Worm (Caenorhabditis elegans): Measurements from ENCODE around the gene nspb-2.

Gene nspb-2

DNA sequence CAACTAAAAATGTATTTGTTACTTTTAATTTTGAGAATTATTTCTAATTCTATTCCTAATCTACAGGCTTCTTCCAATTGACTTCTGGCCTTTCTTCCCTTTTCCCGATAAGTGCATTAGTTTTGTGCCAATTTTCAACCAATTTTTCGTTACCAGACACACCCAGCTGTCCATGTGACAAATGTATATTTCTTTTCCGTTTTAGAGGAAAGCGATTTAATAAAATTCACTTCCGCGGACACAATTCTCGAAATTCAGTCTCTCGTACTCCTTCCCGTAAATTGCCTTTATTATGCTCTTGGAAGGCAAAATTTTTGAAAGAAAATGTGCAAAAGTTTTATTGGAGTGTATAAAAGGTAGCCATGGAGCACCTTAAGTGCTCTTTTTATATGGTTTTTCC, 48.5 kb upstream of the nspb-2 start (continued):
- no peak for TF ChIP-seq C04F5.9 (tag; optimal IDR thresholded peaks at IDR 0.05)

DNA sequence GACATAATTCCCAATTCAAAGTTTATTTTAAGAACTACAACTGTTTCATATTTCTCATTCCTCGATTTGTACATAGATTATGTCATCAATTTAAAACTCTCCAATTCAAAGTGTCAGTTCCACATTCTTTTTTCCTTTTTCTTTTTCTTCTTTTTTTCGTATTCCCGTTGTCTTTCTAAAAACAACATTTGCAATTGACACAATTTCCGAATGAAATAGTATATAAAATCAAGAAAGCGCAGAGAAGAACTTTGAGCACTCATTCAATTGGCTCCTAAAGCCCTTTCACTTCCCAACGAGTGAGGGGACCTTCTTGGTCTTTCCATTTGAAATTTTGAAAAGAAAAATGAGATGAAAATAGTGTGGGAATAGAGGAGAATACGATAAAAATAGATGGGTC, 44.1 kb upstream of the nspb-2 start:
- TF ChIP-seq hpl-2 (GFP tag; optimal IDR thresholded peaks at IDR 0.05) (no peak), unc-30 (tag; optimal IDR thresholded peaks at IDR 0.05) (no peak), efl-1 (optimal IDR thresholded peaks at IDR 0.05) (peak in 1 of 2 experiments; percentile 3), efl-1 (GFP tag; optimal IDR thresholded peaks at IDR 0.05 in 1 of 2) (no peak), fkh-10 (GFP tag; optimal IDR thresholded peaks at IDR 0.05) (peak; percentile 56), unc-62 (GFP tag; optimal IDR thresholded peaks at IDR 0.05) (no peak), lin-14 (GFP tag; optimal IDR thresholded peaks at IDR 0.05) (peak; percentile 56), snpc-4 (tag; optimal IDR thresholded peaks at IDR 0.05) (no peak)

DNA sequence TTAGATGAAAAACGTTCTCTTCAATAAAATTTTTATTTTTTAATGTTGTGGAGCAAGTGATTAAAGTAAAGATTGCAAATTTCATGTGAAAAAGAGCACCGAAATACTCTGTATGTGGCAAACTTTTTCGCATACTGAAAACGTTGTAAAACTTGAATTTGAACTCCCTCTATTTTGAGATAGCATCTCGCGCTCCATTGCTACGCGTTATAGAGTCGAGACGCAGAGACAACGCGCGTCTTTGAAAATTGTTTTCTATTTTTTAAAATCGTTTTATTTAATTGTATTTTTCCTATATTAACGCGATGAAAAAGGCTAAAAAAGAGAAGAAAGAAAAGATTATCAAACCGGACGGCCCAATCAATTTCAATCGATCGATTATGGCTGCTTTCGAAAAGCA, 42.9 kb upstream of the nspb-2 start, which contains the start of gene fan-1:
TSS of gene fan-1 (plus strand) at position 78 of the 400 bp plus-strand sequence.
- TF ChIP-seq unc-86 (tag; optimal IDR thresholded peaks at IDR 0.05) (peak; percentile 48), fos-1 (tag; optimal IDR thresholded peaks at IDR 0.05) (peak; percentile 49), aly-2 (tag; optimal IDR thresholded peaks at IDR 0.05) (peak; percentile 14), sox-4 (tag; optimal IDR thresholded peaks at IDR 0.05) (peak; percentile 52), grh-1 (GFP tag; IDR thresholded peaks at IDR 0.05) (no peak), nhr-77 (tag; optimal IDR thresholded peaks at IDR 0.05) (peak; percentile 2), swsn-7 (tag; optimal IDR thresholded peaks at IDR 0.05) (peak; percentile 63), egl-13 (tag; optimal IDR thresholded peaks at IDR 0.05) (peak; percentile 26), elt-3 (tag; optimal IDR thresholded peaks at IDR 0.05) (peak in 1 of 6 experiments; percentile 50), lsy-2 (tag; optimal IDR thresholded peaks at IDR 0.05) (peak; percentile 71 to 87), mdl-1 (tag; optimal IDR thresholded peaks at IDR 0.05) (peak in 1 of 2 experiments; percentile 39), C04F5.9 (tag; optimal IDR thresholded peaks at IDR 0.05) (no peak), xbp-1 (tag; optimal IDR thresholded peaks at IDR 0.05) (peak; percentile 58), C34B4.2 (tag; optimal IDR thresholded peaks at IDR 0.05) (no peak), snpc-4 (tag; optimal IDR thresholded peaks at IDR 0.05) (peak; percentile 6), nhr-84 (tag; optimal IDR thresholded peaks at IDR 0.05) (no peak), fkh-4 (tag; optimal IDR thresholded peaks at IDR 0.05; ENCODE audit: borderline replicate concordance) (no peak), ces-1 (GFP tag; optimal IDR thresholded peaks at IDR 0.05) (no peak), lin-14 (GFP tag; optimal IDR thresholded peaks at IDR 0.05) (peak; percentile 62), zag-1 (tag; optimal IDR thresholded peaks at IDR 0.05) (no peak), nhr-20 (tag; optimal IDR thresholded peaks at IDR 0.05) (peak; percentile 77), skn-1 (tag; optimal IDR thresholded peaks at IDR 0.05) (peak; percentile 74), F16B12.6 (tag; optimal IDR thresholded peaks at IDR 0.05) (peak; percentile 40), nhr-71 (tag; optimal IDR thresholded peaks at IDR 0.05) (peak; percentile 83), ceh-63 (GFP tag; optimal IDR thresholded peaks at IDR 0.05) (no peak), snu-23 (GFP tag; optimal IDR thresholded peaks at IDR 0.05) (peak; percentile 74), nhr-47 (tag; optimal IDR thresholded peaks at IDR 0.05) (peak; percentile 74), alr-1 (tag; optimal IDR thresholded peaks at IDR 0.05; ENCODE audit: borderline replicate concordance) (no peak), C16A3.4 (tag; optimal IDR thresholded peaks at IDR 0.05) (peak; percentile 48), nhr-90 (tag; optimal IDR thresholded peaks at IDR 0.05; ENCODE audit: poor library complexity) (peak; percentile 31), dpl-1 (GFP tag; optimal IDR thresholded peaks at IDR 0.05) (peak; percentile 96 to 97 (median 96)), lin-15B (tag; optimal IDR thresholded peaks at IDR 0.05) (peak; percentile 55), dsc-1 (tag; optimal IDR thresholded peaks at IDR 0.05) (peak; percentile 53), unc-130 (tag; optimal IDR thresholded peaks at IDR 0.05) (peak; percentile 57), tbx-2 (tag; optimal IDR thresholded peaks at IDR 0.05) (peak; percentile 63), blmp-1 (tag; optimal IDR thresholded peaks at IDR 0.05) (peak; percentile 42), mep-1 (tag; optimal IDR thresholded peaks at IDR 0.05) (peak; percentile 73), lin-35 (GFP tag; optimal IDR thresholded peaks at IDR 0.05) (peak; percentile 98 to 99), ama-1 (optimal IDR thresholded peaks at IDR 0.05) (no peak), efl-3 (GFP tag; optimal IDR thresholded peaks at IDR 0.05) (no peak), fkh-10 (GFP tag; optimal IDR thresholded peaks at IDR 0.05) (no peak), unc-62 (GFP tag; optimal IDR thresholded peaks at IDR 0.05) (no peak), lin-39 (tag; optimal IDR thresholded peaks at IDR 0.05) (peak; percentile 0), nhr-85 (tag) (peak; percentile 69), isw-1 (GFP tag; IDR thresholded peaks at IDR 0.05) (peak; percentile 55), unc-98 (GFP tag; IDR thresholded peaks at IDR 0.05) (no peak)
